Fruit fly (Drosophila melanogaster): Measurements from ENCODE around the gene TBC1D16.

dm6 chr2L:10403803-10404315 is 31.6 kb downstream of the TBC1D16 start:
- TF ChIP-seq dsf (GFP tag; optimal IDR thresholded peaks at IDR 0.05; ENCODE audit: borderline replicate concordance) (no peak), woc (GFP tag; optimal IDR thresholded peaks at IDR 0.05) (peak; percentile 40), Hr83 (GFP tag; optimal IDR thresholded peaks at IDR 0.05; ENCODE audit: poor library complexity, severe bottlenecking) (no peak), Dif (GFP tag; optimal IDR thresholded peaks at IDR 0.05; ENCODE audit: partially characterized antibody) (no peak), usp (GFP tag; optimal IDR thresholded peaks at IDR 0.05) (no peak), pan (optimal IDR thresholded peaks at IDR 0.05) (no peak), brk (GFP tag; optimal IDR thresholded peaks at IDR 0.05) (no peak)

All from whole organism, wandering third instar larva.